Worm (Caenorhabditis elegans): Measurements from ENCODE around the gene srsy-2.

ce11 chrII:6178743-6179129 lies 48.2 kb downstream of the srsy-2 start:
- no peak for TF ChIP-seq ama-1 (optimal IDR thresholded peaks at IDR 0.05)
- TF ChIP-seq hlh-30 (tag; optimal IDR thresholded peaks at IDR 0.05; ENCODE audit: insufficient read depth): no peak
- no peak for TF ChIP-seq ceh-22 (tag; optimal IDR thresholded peaks at IDR 0.05)
- no peak for TF ChIP-seq dmd-4 (tag; optimal IDR thresholded peaks at IDR 0.05; ENCODE audit: borderline replicate concordance)
- no peak for TF ChIP-seq sox-4 (tag; optimal IDR thresholded peaks at IDR 0.05)
- TF ChIP-seq tbx-2 (tag; optimal IDR thresholded peaks at IDR 0.05): no peak
- TF ChIP-seq npax-4 (tag; optimal IDR thresholded peaks at IDR 0.05): no peak
- TF ChIP-seq ref-2 (tag; optimal IDR thresholded peaks at IDR 0.05): no peak

Measured in whole organism, late embryonic.